Worm (Caenorhabditis elegans) whole organism, L3 larva: ENCODE data around the gene ZK792.12.

Experiments
- aly-2 ChIP-seq: fragments of 150-350 bp; optimal IDR thresholded peaks from 2 replicates; lab custom pipeline; 2014; ENCODE audit warnings: missing biosample characterization, missing genetic modification characterization
- ama-1 ChIP-seq: fragments of 150-350 bp; optimal IDR thresholded peaks from 2 replicates; lab custom pipeline; 2018
- ceh-28 ChIP-seq: fragments of 150-350 bp; optimal IDR thresholded peaks from 2 replicates; lab custom pipeline; 2014; ENCODE audit warnings: missing biosample characterization, missing genetic modification reagents, missing genetic modification characterization
- daf-12 ChIP-seq: fragments of 150-350 bp; optimal IDR thresholded peaks from 2 replicates; lab custom pipeline; 2014; ENCODE audit warnings: missing biosample characterization, missing genetic modification reagents, missing genetic modification characterization
- elt-1 ChIP-seq: fragments of 150-350 bp; optimal IDR thresholded peaks from 2 replicates; lab custom pipeline; 2014; ENCODE audit warnings: missing biosample characterization, missing genetic modification characterization
- elt-2 ChIP-seq: sonication (generic microtip); optimal IDR thresholded peaks from 2 replicates; lab custom pipeline; 2016; ENCODE audit warnings: missing genetic modification reagents, mild to moderate bottlenecking, missing genetic modification characterization, missing compliant biosample characterization
- elt-3 ChIP-seq, 3 experiments: fragments of 150-350 bp in 1 of 3; sonication (generic microtip) in 2 of 3; optimal IDR thresholded peaks; 2 replicates in 2 of 3; 4 replicates in 1 of 3; lab custom pipeline; 2014 to 2017; ENCODE audit warnings: missing biosample characterization in 3 of 3, missing genetic modification characterization in 3 of 3
- eor-1 ChIP-seq, 2 experiments: fragments of 150-350 bp; optimal IDR thresholded peaks; 2 replicates each; lab custom pipeline; 2014 to 2018; ENCODE audit warnings: missing biosample characterization in 2 of 2, missing genetic modification characterization in 2 of 2
- fkh-10 ChIP-seq: sonication (generic microtip); optimal IDR thresholded peaks from 2 replicates; lab custom pipeline; 2017; ENCODE audit warnings: missing biosample characterization, missing genetic modification reagents, missing genetic modification characterization
- fos-1 ChIP-seq: fragments of 150-350 bp; optimal IDR thresholded peaks from 2 replicates; lab custom pipeline; 2014; ENCODE audit warnings: missing biosample characterization, missing genetic modification characterization
- hmg-11 ChIP-seq: sonication (generic microtip); optimal IDR thresholded peaks from 2 replicates; lab custom pipeline; 2016; ENCODE audit warnings: missing genetic modification characterization, missing compliant biosample characterization
- lsy-12 ChIP-seq: sonication (generic microtip); optimal IDR thresholded peaks from 2 replicates; lab custom pipeline; 2016; ENCODE audit warnings: mild to moderate bottlenecking, missing genetic modification characterization, missing compliant biosample characterization
- mdl-1 ChIP-seq: fragments of 150-350 bp; optimal IDR thresholded peaks from 2 replicates; lab custom pipeline; 2014; ENCODE audit warnings: missing biosample characterization, missing genetic modification characterization
- mml-1 ChIP-seq: fragments of 150-350 bp; sonication (generic microtip); optimal IDR thresholded peaks from 3 replicates; lab custom pipeline; 2014; ENCODE audit warnings: missing biosample characterization, missing genetic modification characterization
- nfya-1 ChIP-seq: sonication (generic microtip); optimal IDR thresholded peaks from 2 replicates; lab custom pipeline; 2017; ENCODE audit warnings: missing genetic modification characterization, mild to moderate bottlenecking, missing compliant biosample characterization, antibody characterized with exemption, moderate library complexity; ENCODE audit not compliant: insufficient read depth
- nhr-11 ChIP-seq: fragments of 150-350 bp; optimal IDR thresholded peaks from 2 replicates; lab custom pipeline; 2014; ENCODE audit warnings: missing biosample characterization, missing genetic modification characterization
- nhr-12 ChIP-seq: fragments of 150-350 bp; optimal IDR thresholded peaks from 2 replicates; lab custom pipeline; 2014; ENCODE audit warnings: missing biosample characterization, missing genetic modification characterization
- nhr-237 ChIP-seq: fragments of 150-350 bp; optimal IDR thresholded peaks from 2 replicates; lab custom pipeline; 2014; ENCODE audit warnings: missing biosample characterization, missing genetic modification characterization
- nhr-25 ChIP-seq: sonication (generic microtip); optimal IDR thresholded peaks from 2 replicates; lab custom pipeline; 2017; ENCODE audit warnings: missing biosample characterization, missing genetic modification characterization
- nhr-28 ChIP-seq: fragments of 150-350 bp; optimal IDR thresholded peaks from 2 replicates; lab custom pipeline; 2014; ENCODE audit warnings: missing biosample characterization, missing genetic modification characterization
- nhr-67 ChIP-seq: fragments of 150-350 bp; optimal IDR thresholded peaks from 2 replicates; lab custom pipeline; 2014; ENCODE audit warnings: missing biosample characterization, missing genetic modification characterization
- nhr-76 ChIP-seq: fragments of 150-350 bp; sonication (generic microtip); optimal IDR thresholded peaks from 5 replicates; lab custom pipeline; 2014; ENCODE audit warnings: missing biosample characterization, missing genetic modification characterization
- nhr-77 ChIP-seq: fragments of 150-350 bp; optimal IDR thresholded peaks from 2 replicates; lab custom pipeline; 2014; ENCODE audit warnings: missing biosample characterization, missing genetic modification characterization
- pqm-1 ChIP-seq: fragments of 150-350 bp; optimal IDR thresholded peaks from 2 replicates; lab custom pipeline; 2017; ENCODE audit warnings: missing biosample characterization, missing genetic modification characterization, inconsistent platforms
- sea-2 ChIP-seq: fragments of 150-350 bp; sonication (generic microtip); optimal IDR thresholded peaks from 4 replicates; lab custom pipeline; 2014; ENCODE audit warnings: missing biosample characterization, missing genetic modification reagents, missing genetic modification characterization
- skn-1 ChIP-seq: fragments of 150-350 bp; optimal IDR thresholded peaks from 2 replicates; lab custom pipeline; 2014; ENCODE audit warnings: missing biosample characterization, missing genetic modification characterization
- snpc-4 ChIP-seq: fragments of 150-350 bp; optimal IDR thresholded peaks from 2 replicates; lab custom pipeline; 2014; ENCODE audit warnings: missing biosample characterization, missing genetic modification characterization
- unc-39 ChIP-seq: sonication (generic microtip); optimal IDR thresholded peaks from 4 replicates; lab custom pipeline; 2017; ENCODE audit warnings: missing biosample characterization, missing genetic modification characterization
- unc-62 ChIP-seq: fragments of 150-350 bp; sonication (generic microtip); optimal IDR thresholded peaks from 4 replicates; lab custom pipeline; 2014; ENCODE audit warnings: missing biosample characterization, missing genetic modification reagents, missing genetic modification characterization
- ztf-11 ChIP-seq: fragments of 150-350 bp; optimal IDR thresholded peaks from 2 replicates; lab custom pipeline; 2014; ENCODE audit warnings: missing biosample characterization, missing genetic modification characterization
- ztf-4 ChIP-seq: fragments of 150-350 bp; optimal IDR thresholded peaks from 2 replicates; lab custom pipeline; 2014; ENCODE audit warnings: missing biosample characterization, missing genetic modification characterization

The ZK792.12 gene

DNA sequence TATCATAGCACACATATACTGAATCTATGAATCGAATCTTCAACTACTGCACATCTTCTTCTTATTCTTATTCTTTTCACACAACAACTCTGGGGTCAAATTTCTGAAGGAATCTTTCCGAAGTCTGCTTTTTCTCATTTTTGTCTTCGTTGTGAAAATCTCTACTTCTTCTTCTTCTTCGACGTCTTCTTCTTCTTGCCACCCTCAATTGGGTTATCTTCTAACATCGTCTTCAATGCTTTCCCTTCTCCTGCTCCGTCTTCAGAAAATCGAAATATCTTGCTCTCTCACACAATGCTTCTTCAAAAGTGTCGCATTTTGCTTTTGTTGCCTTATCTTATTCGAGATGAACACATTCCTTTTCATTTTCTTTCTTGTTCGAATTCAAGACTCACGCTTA lies 29.7 kb downstream of the ZK792.12 start:
- TF ChIP-seq nhr-25 (tag; lab: Kevin White, UChicago) (no peak), skn-1 (no peak), nhr-77 (tag; lab: Kevin White, UChicago) (no peak), ceh-28 (tag; lab: Kevin White, UChicago) (no peak), snpc-4 (tag; lab: Kevin White, UChicago) (no peak), mml-1 (no peak), elt-2 (tag; lab: Kevin White, UChicago) (no peak), lsy-12 (tag; lab: Kevin White, UChicago) (no peak), elt-3 (tag; optimal IDR thresholded peaks at IDR 0.05; lab: Kevin White, UChicago) (no peak), fkh-10 (GFP tag; lab: Kevin White, UChicago) (no peak), unc-39 (tag; lab: Kevin White, UChicago) (no peak), ztf-11 (tag; lab: Kevin White, UChicago) (no peak), mdl-1 (tag; lab: Kevin White, UChicago) (no peak), hmg-11 (tag; lab: Kevin White, UChicago) (no peak), nhr-76 (tag; lab: Kevin White, UChicago) (no peak), nfya-1 (no peak)

DNA sequence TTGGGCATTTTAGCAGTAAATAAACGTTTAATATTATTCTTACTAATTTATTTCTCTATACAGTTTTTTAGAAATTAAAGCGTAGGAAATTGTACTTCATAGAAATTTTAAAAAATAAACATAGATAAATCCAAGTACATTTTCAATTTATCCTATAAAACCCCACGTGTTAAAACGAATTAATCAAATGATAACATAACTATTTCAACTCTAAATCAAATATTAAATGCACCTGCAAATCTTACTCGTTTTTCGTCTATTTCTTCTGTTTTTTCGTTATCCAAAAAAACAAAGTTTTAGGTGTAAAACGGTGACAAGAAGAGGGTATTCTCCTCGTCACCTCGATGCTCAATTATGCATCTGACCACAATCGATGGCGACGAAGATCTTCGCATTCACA lies 41.4 kb downstream of the ZK792.12 start, which contains the start of gene K01A6.6:
TSS of gene K01A6.6 (plus strand) at position 301 of the 400 bp plus-strand sequence.
- TF ChIP-seq nhr-12 (tag; lab: Kevin White, UChicago) (no peak), nhr-237 (tag; lab: Kevin White, UChicago) (no peak), mdl-1 (tag; lab: Kevin White, UChicago) (no peak), nfya-1 (no peak), nhr-67 (no peak), daf-12 (tag; lab: Kevin White, UChicago) (no peak), eor-1 (tag; optimal IDR thresholded peaks at IDR 0.05; lab: Kevin White, UChicago) (no peak), skn-1 (no peak), pqm-1 (tag; lab: Kevin White, UChicago) (no peak), sea-2 (no peak), lsy-12 (tag; lab: Kevin White, UChicago) (no peak), nhr-11 (tag; lab: Kevin White, UChicago) (no peak), unc-39 (tag; lab: Kevin White, UChicago) (no peak), unc-62 (GFP tag; lab: Kevin White, UChicago) (no peak), elt-1 (tag; lab: Kevin White, UChicago) (no peak), ama-1 (no peak), fos-1 (tag; lab: Kevin White, UChicago) (no peak), ceh-28 (tag; lab: Kevin White, UChicago) (no peak), aly-2 (tag; lab: Kevin White, UChicago) (no peak)

DNA sequence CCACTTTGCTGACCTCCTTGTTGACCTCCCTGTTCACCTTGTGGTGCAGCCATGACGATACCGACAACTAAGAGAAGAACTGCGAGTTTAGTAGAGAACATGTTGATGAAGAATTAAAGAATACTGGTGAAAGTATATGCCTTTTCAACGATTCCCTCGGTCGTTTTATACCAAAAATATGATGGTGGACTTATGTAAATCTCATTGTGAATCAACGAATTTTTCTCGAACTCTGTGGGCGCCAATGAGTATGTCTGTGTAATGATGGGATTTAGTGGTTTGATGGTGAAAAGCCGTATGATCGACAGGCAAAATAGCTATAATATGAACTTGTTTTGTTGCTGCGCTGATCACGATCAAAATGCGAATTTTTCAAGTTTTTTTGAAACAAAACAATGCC lies 43.7 kb downstream of the ZK792.12 start, which contains the start of gene K01A6.8:
TSS of gene K01A6.8 (minus strand) at position 101 of the 400 bp plus-strand sequence.
- TF ChIP-seq ama-1 (no peak), sea-2 (no peak), nhr-28 (tag; lab: Kevin White, UChicago) (no peak)

DNA sequence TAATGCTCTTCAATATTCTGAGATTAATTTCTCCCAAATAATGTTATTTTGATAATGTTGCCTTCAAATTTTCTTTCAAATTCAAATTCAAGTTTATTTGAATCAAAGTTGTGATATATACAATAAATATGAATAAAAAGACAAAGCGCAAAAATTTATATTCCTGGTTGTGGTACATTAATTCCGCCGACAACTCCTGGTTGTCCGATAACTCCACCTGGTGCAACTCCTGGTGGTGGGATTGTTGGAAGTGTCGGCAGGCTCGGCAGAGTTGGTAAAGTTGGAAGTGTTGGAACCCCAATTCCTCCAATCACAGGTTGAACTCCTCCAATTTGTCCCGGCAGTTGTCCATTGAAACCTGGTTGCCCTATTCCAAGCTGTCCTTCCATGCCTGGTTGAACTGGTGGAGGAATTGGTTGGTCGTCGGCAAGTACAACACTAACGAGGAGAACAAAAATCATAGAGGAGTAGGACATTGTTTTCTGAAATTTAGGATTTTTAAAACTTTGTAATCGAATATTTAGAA lies 44.6 kb downstream of the ZK792.12 start, which contains the start of gene K01A6.7:
TSS of gene K01A6.7 (minus strand) at position 476 of the 526 bp plus-strand sequence.
- no peak for TF ChIP-seq eor-1 (tag; optimal IDR thresholded peaks at IDR 0.05; lab: Kevin White, UChicago)
- no peak for TF ChIP-seq daf-12 (tag; lab: Kevin White, UChicago)

DNA sequence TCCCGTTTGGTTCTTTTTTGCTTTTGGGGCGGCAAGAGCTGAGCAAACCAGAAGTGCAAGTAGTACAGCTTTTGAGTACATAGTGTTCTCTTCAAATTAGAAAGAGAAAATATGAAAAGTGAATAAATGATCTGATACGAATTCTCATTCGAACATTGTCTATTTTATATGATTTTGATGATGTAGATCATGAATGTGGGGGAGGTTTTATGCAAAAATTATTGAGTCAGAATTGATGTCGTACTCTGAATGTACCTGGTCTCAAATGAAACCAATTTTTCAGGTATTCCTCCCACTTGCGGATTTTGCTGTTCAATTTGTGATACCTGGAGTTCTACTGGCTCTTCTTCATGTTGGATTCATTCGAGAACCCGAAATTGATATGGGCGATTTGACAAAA lies 46.6 kb downstream of the ZK792.12 start, which contains the start of gene K01A6.4:
TSS of gene K01A6.4 (minus strand) at position 101 of the 400 bp plus-strand sequence.
- TF ChIP-seq nhr-76 (tag; lab: Kevin White, UChicago) (no peak), ztf-4 (tag; lab: Kevin White, UChicago) (no peak), nhr-12 (tag; lab: Kevin White, UChicago) (no peak), elt-2 (tag; lab: Kevin White, UChicago) (no peak), ama-1 (no peak), fkh-10 (GFP tag; lab: Kevin White, UChicago) (no peak)

DNA sequence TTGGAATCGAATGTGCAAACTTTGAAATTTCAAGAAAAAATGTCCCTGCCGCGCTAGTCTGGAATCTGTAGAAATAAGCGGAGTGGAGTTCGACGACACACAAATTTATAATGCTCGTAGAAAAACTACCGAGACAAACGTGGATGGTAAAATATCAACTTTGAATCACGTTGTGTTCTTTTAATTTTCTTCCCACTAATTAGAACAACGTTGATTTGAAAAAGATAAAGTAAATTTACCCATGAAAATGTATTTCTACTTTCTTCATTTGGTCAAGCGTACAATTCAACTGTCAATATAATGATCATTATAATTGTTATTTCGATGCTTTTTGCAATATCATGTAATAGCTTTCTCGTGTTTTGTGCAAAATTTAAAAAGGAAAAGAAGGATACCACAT lies 48.8 kb downstream of the ZK792.12 start, which contains the start of gene K01A6.5:
TSS of gene K01A6.5 (plus strand) at position 301 of the 400 bp plus-strand sequence.
- no peak for TF ChIP-seq ceh-28 (tag; lab: Kevin White, UChicago)
- no peak for TF ChIP-seq elt-3 (tag; optimal IDR thresholded peaks at IDR 0.05; lab: Kevin White, UChicago)
- TF ChIP-seq unc-62 (GFP tag; lab: Kevin White, UChicago): no peak
